Worm (Caenorhabditis elegans): ENCODE data around the gene D2085.7.

Gene D2085.7

DNA sequence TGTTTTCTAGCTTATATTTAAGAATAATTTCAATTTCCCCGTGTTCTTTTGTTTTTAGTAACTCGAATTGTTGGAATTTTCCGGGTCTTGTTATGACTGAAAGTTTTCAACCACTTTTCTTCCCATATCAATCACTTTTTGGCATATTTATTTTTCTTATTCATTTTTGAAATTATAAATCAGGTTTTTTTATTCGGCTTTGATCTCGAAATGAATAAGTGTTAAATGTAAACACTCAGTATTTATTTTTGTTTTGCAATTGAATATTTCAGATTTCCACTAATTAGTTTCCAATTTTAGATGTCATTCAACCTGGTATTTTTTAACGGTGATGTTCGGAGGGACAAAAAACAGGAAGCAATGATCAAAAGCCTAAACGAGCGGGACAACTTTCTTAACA lies 23.4 kb downstream of the D2085.7 start, which contains the start of gene etc-1:
TSS of gene etc-1 (plus strand) at position 301 of the 400 bp plus-strand sequence.
- no peak for TF ChIP-seq unc-62 (GFP tag; optimal IDR thresholded peaks at IDR 0.05)

- TF ChIP-seq unc-62 (GFP tag; optimal IDR thresholded peaks at IDR 0.05), result no peak
Measured at ce11 chrII:8668871-8669270, 27.7 kb downstream of the D2085.7 start.

DNA sequence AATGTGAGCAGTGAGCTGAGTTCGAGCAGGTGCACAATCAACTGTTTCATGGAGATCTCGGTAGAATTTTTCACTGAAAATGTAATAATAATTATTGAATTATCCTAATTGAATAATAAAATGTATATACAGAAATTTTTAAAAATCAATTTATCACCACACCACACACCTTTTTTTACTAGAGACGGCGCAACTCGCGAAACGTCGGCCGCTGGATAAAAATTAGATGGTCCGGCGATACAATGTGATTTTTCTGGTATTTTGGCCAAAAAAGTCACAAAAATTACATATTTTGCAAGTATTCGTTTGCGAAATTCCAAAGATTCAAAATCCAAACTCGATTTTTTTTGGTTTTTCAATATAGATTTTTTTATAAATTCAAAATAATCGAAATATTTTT lies 29.7 kb downstream of the D2085.7 start:
- TF ChIP-seq unc-62 (GFP tag; optimal IDR thresholded peaks at IDR 0.05), result no peak

- TF ChIP-seq unc-62 (GFP tag; optimal IDR thresholded peaks at IDR 0.05), result no peak
Measured at ce11 chrII:8675369-8675768, 34.2 kb downstream of the D2085.7 start.

- TF ChIP-seq unc-62 (GFP tag; optimal IDR thresholded peaks at IDR 0.05), result no peak
Measured at ce11 chrII:8679799-8680198, 38.6 kb downstream of the D2085.7 start.

ce11 chrII:8683933-8684332 lies 42.8 kb downstream of the D2085.7 start:
- no peak for TF ChIP-seq unc-62 (GFP tag; optimal IDR thresholded peaks at IDR 0.05)

- TF ChIP-seq unc-62 (GFP tag; optimal IDR thresholded peaks at IDR 0.05), result no peak
Measured at ce11 chrII:8684824-8685223, 43.6 kb downstream of the D2085.7 start, which contains the start of gene hgap-2. Gene hgap-2, minus strand, starts transcription at chrII:8684924.

ce11 chrII:8685623-8686022 lies 44.4 kb downstream of the D2085.7 start, which contains the start of gene C34C6.9:
Gene C34C6.9, plus strand, starts transcription at chrII:8685923.
- no peak for TF ChIP-seq unc-62 (GFP tag; optimal IDR thresholded peaks at IDR 0.05)

DNA sequence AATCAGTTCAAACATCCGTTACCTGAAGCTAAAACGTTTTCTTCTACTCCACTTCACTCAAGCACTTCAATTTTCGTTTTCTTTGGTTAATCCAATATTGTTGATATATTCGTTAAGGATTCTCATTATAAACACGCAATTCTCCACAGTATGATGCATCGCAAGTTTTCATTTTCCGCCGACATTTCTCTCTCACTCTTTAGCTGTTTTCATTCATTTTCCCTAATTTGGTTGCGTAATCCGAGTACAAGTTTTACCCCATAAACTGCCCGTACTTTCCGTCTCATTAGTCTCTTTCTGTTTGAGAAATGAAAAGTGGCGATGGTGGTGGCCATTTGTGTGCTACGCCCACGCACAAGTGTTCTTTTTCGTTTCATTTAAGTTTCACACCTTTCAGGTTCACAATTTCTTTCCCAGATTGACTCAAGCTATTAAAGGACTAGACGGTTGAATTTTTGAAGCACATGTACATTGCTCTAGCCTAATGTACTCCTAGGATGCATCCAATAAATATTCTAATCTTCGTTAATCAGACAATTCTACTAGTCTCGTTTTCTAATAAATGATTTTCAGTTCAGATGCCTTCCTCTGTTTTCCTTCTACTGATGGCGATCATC lies 50.3 kb downstream of the D2085.7 start, which contains the start of gene C34C6.3:
TSS of gene C34C6.3 (plus strand) at position 567 of the 617 bp plus-strand sequence.
- no peak for TF ChIP-seq unc-62 (GFP tag; optimal IDR thresholded peaks at IDR 0.05)

ce11 chrII:8695783-8696182 lies 54.6 kb downstream of the D2085.7 start, which contains the start of gene C34C6.10:
Gene C34C6.10, minus strand, starts transcription at chrII:8695883.
- TF ChIP-seq unc-62 (GFP tag; optimal IDR thresholded peaks at IDR 0.05), result no peak
